Worm (Caenorhabditis elegans): ENCODE measurements around the gene ptl-1.
A peak's percentile ranks its signal among the peaks of the same experiment; 100 is the strongest.

DNA sequence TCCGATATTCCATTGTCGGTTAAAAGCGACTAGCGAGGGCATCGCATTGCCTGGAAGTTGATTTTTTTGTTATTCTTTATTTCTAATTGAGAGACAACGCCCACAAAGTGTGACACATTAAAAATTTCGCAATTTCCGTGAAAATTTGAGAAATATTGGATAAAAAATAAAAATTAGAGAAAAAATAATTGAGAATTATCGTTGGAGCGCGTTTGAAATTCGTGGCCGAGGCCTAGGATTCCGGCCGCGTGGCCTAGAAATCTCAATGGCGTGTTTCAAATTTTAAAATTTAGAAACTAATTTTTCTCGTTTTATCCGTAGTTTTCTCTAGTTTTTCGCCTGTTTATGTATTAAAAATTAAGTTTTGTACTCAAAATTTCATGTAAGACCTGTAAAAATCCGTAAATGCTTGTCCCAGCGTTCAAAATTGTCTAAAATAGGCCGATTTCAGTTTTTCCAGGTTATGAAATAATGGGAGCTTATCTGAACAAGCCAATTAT is 18.3 kb downstream of the ptl-1 start, which contains the start of the genes dagl-2 and ppm-1.G:
- TF ChIP-seq lsy-2 (tag; optimal IDR thresholded peaks at IDR 0.05) (peak; percentile 46 to 88), lin-15B (tag; optimal IDR thresholded peaks at IDR 0.05) (peak; percentile 36), ZK546.5 (tag; optimal IDR thresholded peaks at IDR 0.05) (no peak), snpc-4 (tag; optimal IDR thresholded peaks at IDR 0.05) (no peak), gei-8 (GFP tag; optimal IDR thresholded peaks at IDR 0.05) (no peak), lin-13 (GFP tag; optimal IDR thresholded peaks at IDR 0.05) (peak; percentile 10), egl-27 (tag; optimal IDR thresholded peaks at IDR 0.05) (no peak), mep-1 (tag; optimal IDR thresholded peaks at IDR 0.05) (peak; percentile 69), mdl-1 (tag; optimal IDR thresholded peaks at IDR 0.05) (no peak), dpl-1 (GFP tag; optimal IDR thresholded peaks at IDR 0.05) (peak; percentile 72)

Measured in whole organism, L4 larva.